Worm (Caenorhabditis elegans) whole organism, L3 larva: ENCODE results near the gene mlt-11.

Source experiments
- daf-12 ChIP-seq: fragments of 150-350 bp; optimal IDR thresholded peaks from 2 replicates; lab custom pipeline; 2014; ENCODE audit warnings: missing biosample characterization, missing genetic modification reagents, missing genetic modification characterization
- lin-39 ChIP-seq: fragments of 150-350 bp; optimal IDR thresholded peaks from 2 replicates; lab custom pipeline; 2018; ENCODE audit warnings: missing biosample characterization, missing genetic modification reagents, missing genetic modification characterization
- nhr-12 ChIP-seq: fragments of 150-350 bp; optimal IDR thresholded peaks from 2 replicates; lab custom pipeline; 2014; ENCODE audit warnings: missing biosample characterization, missing genetic modification characterization
- nhr-77 ChIP-seq: fragments of 150-350 bp; optimal IDR thresholded peaks from 2 replicates; lab custom pipeline; 2014; ENCODE audit warnings: missing biosample characterization, missing genetic modification characterization
- ztf-11 ChIP-seq: fragments of 150-350 bp; optimal IDR thresholded peaks from 2 replicates; lab custom pipeline; 2014; ENCODE audit warnings: missing biosample characterization, missing genetic modification characterization

- TF ChIP-seq lin-39 (tag; lab: Kevin White, UChicago) (no peak), nhr-77 (no peak), daf-12 (no peak), nhr-12 (tag; lab: Kevin White, UChicago) (no peak), ztf-11 (no peak)
Observed at ce11 chrV:20703998-20704572, 37.1 kb downstream of the mlt-11 start, which contains the start of the genes F53F8.5 and F53F8.6.
